Fruit fly (Drosophila melanogaster) whole organism: ENCODE results near the gene Grx1.

ENCODE experiments used
- CG8478 ChIP-seq: fragments of >200 bp; optimal IDR thresholded peaks from 2 replicates; lab custom pipeline; 2018; ENCODE audit warnings: inconsistent platforms
- Dll ChIP-seq: fragments of >200 bp; optimal IDR thresholded peaks from 2 replicates; lab custom pipeline; 2017
- EcR ChIP-seq, 2 experiments: fragments of >200 bp; optimal IDR thresholded peaks; 2 replicates each; lab custom pipeline; 2017; ENCODE audit warnings: missing biosample characterization in 2 of 2, missing genetic modification characterization in 2 of 2, missing genetic modification reagents in 2 of 2
- pan ChIP-seq: fragments of >200 bp; optimal IDR thresholded peaks from 2 replicates; lab custom pipeline; 2017
- psq ChIP-seq: fragments of >200 bp; optimal IDR thresholded peaks from 2 replicates; lab custom pipeline; 2017
- usp ChIP-seq: fragments of >200 bp; optimal IDR thresholded peaks from 2 replicates; lab custom pipeline; 2017; ENCODE audit warnings: missing biosample characterization, missing genetic modification characterization, mixed read lengths

Grx1 gene

dm6 chr3L:18832195-18832594 is 36.8 kb upstream of the Grx1 start:
- TF ChIP-seq pan (lab: Kevin White, UChicago) (no peak), usp (GFP tag; lab: Kevin White, UChicago) (no peak), psq (lab: Kevin White, UChicago) (no peak), EcR (GFP tag; optimal IDR thresholded peaks at IDR 0.05; lab: Kevin White, UChicago) (no peak), Dll (no peak), CG8478 (lab: Kevin White, UChicago) (no peak)

dm6 chr3L:18832708-18833107 is 36.3 kb upstream of the Grx1 start:
- TF ChIP-seq EcR (GFP tag; optimal IDR thresholded peaks at IDR 0.05; lab: Kevin White, UChicago) = peak in 1 of 2 experiments; percentile 22
- no peak for TF ChIP-seq usp (GFP tag; lab: Kevin White, UChicago)

- TF ChIP-seq usp (GFP tag; lab: Kevin White, UChicago) (no peak), psq (lab: Kevin White, UChicago) (no peak), pan (lab: Kevin White, UChicago) (no peak), Dll (no peak), CG8478 (lab: Kevin White, UChicago) (no peak), EcR (GFP tag; optimal IDR thresholded peaks at IDR 0.05; lab: Kevin White, UChicago) (no peak)
Measured at dm6 chr3L:18833234-18833633, 35.8 kb upstream of the Grx1 start.

dm6 chr3L:18834924-18835323 is 34.1 kb upstream of the Grx1 start:
- TF ChIP-seq pan (lab: Kevin White, UChicago) = no peak
- no peak for TF ChIP-seq usp (GFP tag; lab: Kevin White, UChicago)

- TF ChIP-seq Dll = no peak
- no peak for TF ChIP-seq CG8478 (lab: Kevin White, UChicago)
- TF ChIP-seq usp (GFP tag; lab: Kevin White, UChicago) = no peak
- TF ChIP-seq pan (lab: Kevin White, UChicago) = no peak
Measured at dm6 chr3L:18836658-18837057, 32.4 kb upstream of the Grx1 start.

- TF ChIP-seq psq (lab: Kevin White, UChicago) = no peak
- no peak for TF ChIP-seq CG8478 (lab: Kevin White, UChicago)
- no peak for TF ChIP-seq Dll
- no peak for TF ChIP-seq usp (GFP tag; lab: Kevin White, UChicago)
- TF ChIP-seq EcR (GFP tag; optimal IDR thresholded peaks at IDR 0.05; lab: Kevin White, UChicago) = no peak
- no peak for TF ChIP-seq pan (lab: Kevin White, UChicago)
Measured at dm6 chr3L:18837707-18838244, 31.3 kb upstream of the Grx1 start.

- TF ChIP-seq CG8478 (lab: Kevin White, UChicago) (no peak), Dll (no peak), usp (GFP tag; lab: Kevin White, UChicago) (no peak), EcR (GFP tag; optimal IDR thresholded peaks at IDR 0.05; lab: Kevin White, UChicago) (no peak), pan (lab: Kevin White, UChicago) (no peak), psq (lab: Kevin White, UChicago) (no peak)
Measured at dm6 chr3L:18839996-18840369, 29.0 kb upstream of the Grx1 start.

dm6 chr3L:18840370-18841007 is 28.5 kb upstream of the Grx1 start:
- TF ChIP-seq EcR (GFP tag; optimal IDR thresholded peaks at IDR 0.05; lab: Kevin White, UChicago) (no peak), psq (lab: Kevin White, UChicago) (no peak), pan (lab: Kevin White, UChicago) (no peak), CG8478 (lab: Kevin White, UChicago) (no peak), usp (GFP tag; lab: Kevin White, UChicago) (no peak), Dll (no peak)

dm6 chr3L:18841269-18841668 is 27.8 kb upstream of the Grx1 start:
- no peak for TF ChIP-seq usp (GFP tag; lab: Kevin White, UChicago)
- no peak for TF ChIP-seq EcR (GFP tag; optimal IDR thresholded peaks at IDR 0.05; lab: Kevin White, UChicago)
- no peak for TF ChIP-seq pan (lab: Kevin White, UChicago)
- no peak for TF ChIP-seq CG8478 (lab: Kevin White, UChicago)
- no peak for TF ChIP-seq psq (lab: Kevin White, UChicago)
- TF ChIP-seq Dll = no peak

dm6 chr3L:18842236-18842635 is 26.8 kb upstream of the Grx1 start:
- TF ChIP-seq EcR (GFP tag; optimal IDR thresholded peaks at IDR 0.05; lab: Kevin White, UChicago) = no peak

dm6 chr3L:18845833-18846232 is 23.2 kb upstream of the Grx1 start:
- TF ChIP-seq Dll (no peak), psq (lab: Kevin White, UChicago) (no peak), CG8478 (lab: Kevin White, UChicago) (no peak), EcR (GFP tag; optimal IDR thresholded peaks at IDR 0.05; lab: Kevin White, UChicago) (no peak), pan (lab: Kevin White, UChicago) (no peak), usp (GFP tag; lab: Kevin White, UChicago) (no peak)

- TF ChIP-seq pan (lab: Kevin White, UChicago) (no peak), usp (GFP tag; lab: Kevin White, UChicago) (no peak), psq (lab: Kevin White, UChicago) (no peak)
Measured at dm6 chr3L:18846233-18846271, 23.0 kb upstream of the Grx1 start, which contains the start of gene Indy. Gene Indy (minus strand): TSS chr3L:18846267.

- TF ChIP-seq CG8478 (lab: Kevin White, UChicago) = no peak
- TF ChIP-seq usp (GFP tag; lab: Kevin White, UChicago) = no peak
- TF ChIP-seq Dll = no peak
- TF ChIP-seq EcR (GFP tag; optimal IDR thresholded peaks at IDR 0.05; lab: Kevin White, UChicago) = no peak
- no peak for TF ChIP-seq psq (lab: Kevin White, UChicago)
- no peak for TF ChIP-seq pan (lab: Kevin White, UChicago)
Measured at dm6 chr3L:18846272-18846741, 22.7 kb upstream of the Grx1 start.
